Worm (Caenorhabditis elegans): ENCODE data around the gene lcmt-1.

Gene lcmt-1

ce11 chrIII:4391938-4392337, 48.7 kb downstream of the lcmt-1 start:
- TF ChIP-seq ztf-23 (GFP tag; IDR thresholded peaks at IDR 0.05), result no peak
- TF ChIP-seq klf-2 (GFP tag; conservative IDR thresholded peaks at IDR 0.05), result no peak
- TF ChIP-seq cog-1 (tag; optimal IDR thresholded peaks at IDR 0.05), result no peak
- TF ChIP-seq ztf-29 (GFP tag; IDR thresholded peaks at IDR 0.05), result no peak
- TF ChIP-seq flt-1 (GFP tag; IDR thresholded peaks at IDR 0.05), result no peak
- TF ChIP-seq T22C8.4 (GFP tag; IDR thresholded peaks at IDR 0.05), result no peak
- TF ChIP-seq tab-1 (GFP tag; IDR thresholded peaks at IDR 0.05), result no peak
- TF ChIP-seq med-1 (GFP tag; optimal IDR thresholded peaks at IDR 0.05; ENCODE audit: insufficient read depth), result no peak

ce11 chrIII:4394496-4394895, 51.2 kb downstream of the lcmt-1 start, which contains the start of gene R07E5.4:
Gene R07E5.4, plus strand, starts transcription at chrIII:4394796.
- TF ChIP-seq med-1 (GFP tag; optimal IDR thresholded peaks at IDR 0.05; ENCODE audit: insufficient read depth), result no peak
- no peak for TF ChIP-seq cog-1 (tag; optimal IDR thresholded peaks at IDR 0.05)
- no peak for TF ChIP-seq tab-1 (GFP tag; IDR thresholded peaks at IDR 0.05)
- TF ChIP-seq flt-1 (GFP tag; IDR thresholded peaks at IDR 0.05), result no peak
- no peak for TF ChIP-seq klf-2 (GFP tag; conservative IDR thresholded peaks at IDR 0.05)
- no peak for TF ChIP-seq ztf-29 (GFP tag; IDR thresholded peaks at IDR 0.05)
- no peak for TF ChIP-seq ztf-23 (GFP tag; IDR thresholded peaks at IDR 0.05)
- TF ChIP-seq T22C8.4 (GFP tag; IDR thresholded peaks at IDR 0.05), result no peak
- TF ChIP-seq ref-1 (GFP tag; conservative IDR thresholded peaks at IDR 0.05), result no peak

Measured in whole organism, midembryonic.